Fruit fly (Drosophila melanogaster) Kc167 (cell line): ENCODE results near the gene sff.

Experiments used
- Myc ChIP-seq: fragments of >200 bp; optimal IDR thresholded peaks from 2 replicates; lab custom pipeline; 2017; ENCODE audit warnings: missing external identifiers
- Sin3A ChIP-seq: fragments of >200 bp; optimal IDR thresholded peaks from 2 replicates; lab custom pipeline; 2018; ENCODE audit warnings: missing external identifiers
- h ChIP-seq: fragments of >200 bp; optimal IDR thresholded peaks from 3 replicates; lab custom pipeline; 2018; ENCODE audit warnings: missing external identifiers
- insv ChIP-seq: fragments of >200 bp; optimal IDR thresholded peaks from 3 replicates; lab custom pipeline; 2018; ENCODE audit warnings: missing external identifiers
- psq ChIP-seq: fragments of >200 bp; optimal IDR thresholded peaks from 2 replicates; lab custom pipeline; 2017; ENCODE audit warnings: missing external identifiers
- ttk ChIP-seq: sonication (Bioruptor generic); optimal IDR thresholded peaks from 2 replicates; lab custom pipeline; 2017; ENCODE audit warnings: missing external identifiers

The sff gene

dm6 chr3L:15940823-15941222 lies 16.2 kb upstream of the sff start:
- no peak for TF ChIP-seq h (lab: Kevin White, UChicago)

- no peak for TF ChIP-seq Sin3A
- no peak for TF ChIP-seq Myc (lab: Kevin White, UChicago)
- no peak for TF ChIP-seq ttk
- TF ChIP-seq psq (lab: Kevin White, UChicago), result no peak
- no peak for TF ChIP-seq h (lab: Kevin White, UChicago)
- TF ChIP-seq insv, result no peak
These were observed 342 bp downstream of the sff start for dm6 chr3L:15924319-15924718.

- no peak for TF ChIP-seq h (lab: Kevin White, UChicago)
These were observed 1.3 kb downstream of the sff start for dm6 chr3L:15923352-15923751.

dm6 chr3L:15921043-15921621 lies 3.5 kb downstream of the sff start:
- no peak for TF ChIP-seq ttk
- no peak for TF ChIP-seq psq (lab: Kevin White, UChicago)
- TF ChIP-seq h (lab: Kevin White, UChicago), result no peak
- no peak for TF ChIP-seq Sin3A
- TF ChIP-seq Myc (lab: Kevin White, UChicago), result no peak
- TF ChIP-seq insv, result no peak

- no peak for TF ChIP-seq Sin3A
- no peak for TF ChIP-seq ttk
- no peak for TF ChIP-seq Myc (lab: Kevin White, UChicago)
- TF ChIP-seq insv, result no peak
These were observed 18.4 kb downstream of the sff start for dm6 chr3L:15906262-15906661.

- no peak for TF ChIP-seq ttk
- TF ChIP-seq Sin3A, result no peak
- TF ChIP-seq psq (lab: Kevin White, UChicago), result no peak
- no peak for TF ChIP-seq insv
- no peak for TF ChIP-seq h (lab: Kevin White, UChicago)
- TF ChIP-seq Myc (lab: Kevin White, UChicago), result no peak
These were observed 25.7 kb downstream of the sff start, which contains the start of gene pHCl-1 for dm6 chr3L:15898952-15899351. Gene pHCl-1, minus strand, starts transcription at chr3L:15899029.

- TF ChIP-seq ttk (no peak), Myc (lab: Kevin White, UChicago) (no peak), Sin3A (no peak), insv (no peak), psq (lab: Kevin White, UChicago) (no peak), h (lab: Kevin White, UChicago) (no peak)
These were observed 31.2 kb downstream of the sff start for dm6 chr3L:15893490-15893889.

dm6 chr3L:15877520-15877919 lies 47.1 kb downstream of the sff start:
- TF ChIP-seq ttk (no peak), psq (lab: Kevin White, UChicago) (no peak), Myc (lab: Kevin White, UChicago) (no peak), insv (no peak), Sin3A (no peak), h (lab: Kevin White, UChicago) (no peak)

dm6 chr3L:15856035-15856434 lies 68.6 kb downstream of the sff start:
- TF ChIP-seq psq (lab: Kevin White, UChicago), result no peak
- TF ChIP-seq ttk, result no peak
- TF ChIP-seq h (lab: Kevin White, UChicago), result no peak
- TF ChIP-seq Sin3A, result no peak
- no peak for TF ChIP-seq Myc (lab: Kevin White, UChicago)
- TF ChIP-seq insv, result no peak
